Fruit fly (Drosophila melanogaster): ENCODE results near the gene CG15385.
A peak's percentile ranks its signal among the peaks of the same experiment; 100 is the strongest.

The CG15385 gene

dm6 chr2L:2195328-2195727 is 17.0 kb downstream of the CG15385 start:
- TF ChIP-seq psq (optimal IDR thresholded peaks at IDR 0.05) (no peak), EcR (GFP tag; optimal IDR thresholded peaks at IDR 0.05) (no peak)

dm6 chr2L:2194305-2194828 is 18.0 kb downstream of the CG15385 start:
- no peak for TF ChIP-seq usp (GFP tag; optimal IDR thresholded peaks at IDR 0.05)
- TF ChIP-seq CG8478 (optimal IDR thresholded peaks at IDR 0.05) = no peak
- peak in 1 of 2 experiments; percentile 31 for TF ChIP-seq EcR (GFP tag; optimal IDR thresholded peaks at IDR 0.05)
- TF ChIP-seq Dll (optimal IDR thresholded peaks at IDR 0.05) = no peak
- TF ChIP-seq psq (optimal IDR thresholded peaks at IDR 0.05) = no peak
- TF ChIP-seq pan (optimal IDR thresholded peaks at IDR 0.05) = no peak

- TF ChIP-seq CG8478 (optimal IDR thresholded peaks at IDR 0.05) = peak; percentile 50
- no peak for TF ChIP-seq psq (optimal IDR thresholded peaks at IDR 0.05)
- TF ChIP-seq usp (GFP tag; optimal IDR thresholded peaks at IDR 0.05) = no peak
- TF ChIP-seq Dll (optimal IDR thresholded peaks at IDR 0.05) = peak; percentile 38
- TF ChIP-seq pan (optimal IDR thresholded peaks at IDR 0.05) = no peak
- peak; percentile 25 to 69 for TF ChIP-seq EcR (GFP tag; optimal IDR thresholded peaks at IDR 0.05)
Observed at dm6 chr2L:2193357-2193780, 19.0 kb downstream of the CG15385 start.

DNA sequence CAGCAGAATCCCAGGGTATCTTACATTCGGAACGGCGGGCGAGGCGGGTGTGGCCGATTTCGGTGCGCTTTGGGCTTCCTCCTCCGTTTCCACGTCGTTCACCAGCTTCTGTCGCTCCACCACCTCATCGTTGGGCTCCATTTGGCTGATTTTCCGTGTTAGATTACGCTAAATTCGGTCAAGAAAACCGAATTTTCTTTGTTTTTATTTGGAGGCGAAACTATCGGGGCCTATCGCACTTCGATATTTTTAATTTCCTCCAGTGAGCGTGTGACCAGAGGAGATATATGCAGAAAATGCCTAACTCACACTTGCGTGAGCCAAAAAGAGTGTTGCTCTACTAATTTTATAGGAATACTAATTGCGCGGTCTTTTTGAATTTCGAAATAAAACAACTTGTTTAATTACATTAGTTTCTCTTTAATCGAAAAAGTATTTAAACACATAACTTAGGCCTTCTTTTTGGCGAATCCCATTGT is 20.2 kb downstream of the CG15385 start, which contains the start of gene CG10874:
Gene CG10874 (minus strand): TSS at position 264 of the 479 bp plus-strand sequence.
- TF ChIP-seq EcR (GFP tag; optimal IDR thresholded peaks at IDR 0.05) (no peak), pan (optimal IDR thresholded peaks at IDR 0.05) (no peak), psq (optimal IDR thresholded peaks at IDR 0.05) (no peak), CG8478 (optimal IDR thresholded peaks at IDR 0.05) (no peak), Dll (optimal IDR thresholded peaks at IDR 0.05) (no peak), usp (GFP tag; optimal IDR thresholded peaks at IDR 0.05) (no peak)

dm6 chr2L:2191404-2191803 is 21.0 kb downstream of the CG15385 start:
- TF ChIP-seq CG8478 (optimal IDR thresholded peaks at IDR 0.05) (no peak), psq (optimal IDR thresholded peaks at IDR 0.05) (no peak), usp (GFP tag; optimal IDR thresholded peaks at IDR 0.05) (no peak), EcR (GFP tag; optimal IDR thresholded peaks at IDR 0.05) (no peak), pan (optimal IDR thresholded peaks at IDR 0.05) (no peak)

- TF ChIP-seq Dll (optimal IDR thresholded peaks at IDR 0.05) (no peak), psq (optimal IDR thresholded peaks at IDR 0.05) (no peak), CG8478 (optimal IDR thresholded peaks at IDR 0.05) (no peak), pan (optimal IDR thresholded peaks at IDR 0.05) (no peak), EcR (GFP tag; optimal IDR thresholded peaks at IDR 0.05) (no peak), usp (GFP tag; optimal IDR thresholded peaks at IDR 0.05) (no peak)
Observed at dm6 chr2L:2190684-2191083, 21.7 kb downstream of the CG15385 start.

DNA sequence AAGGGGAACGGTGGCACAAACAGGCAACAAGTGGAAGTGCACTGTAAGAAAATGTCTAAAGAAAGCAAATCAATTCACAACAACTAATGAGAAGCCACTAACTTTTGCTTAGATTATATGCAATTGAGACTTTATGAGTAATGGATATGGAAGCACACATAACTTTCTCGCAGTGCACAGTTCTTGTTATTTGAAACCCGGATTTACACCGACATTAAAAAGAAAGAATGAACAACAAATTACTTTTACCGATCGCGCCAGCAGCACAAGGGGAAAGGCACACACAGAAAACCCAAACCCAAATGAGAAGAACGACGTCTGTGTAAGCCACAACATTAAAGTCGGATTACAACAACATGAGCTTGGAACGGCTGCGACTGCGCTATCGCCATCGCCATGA is 23.3 kb downstream of the CG15385 start:
- no peak for TF ChIP-seq CG8478 (optimal IDR thresholded peaks at IDR 0.05)
- no peak for TF ChIP-seq pan (optimal IDR thresholded peaks at IDR 0.05)

- TF ChIP-seq pan (optimal IDR thresholded peaks at IDR 0.05) = no peak
- TF ChIP-seq Dll (optimal IDR thresholded peaks at IDR 0.05) = no peak
- TF ChIP-seq psq (optimal IDR thresholded peaks at IDR 0.05) = no peak
- no peak for TF ChIP-seq CG8478 (optimal IDR thresholded peaks at IDR 0.05)
- no peak for TF ChIP-seq usp (GFP tag; optimal IDR thresholded peaks at IDR 0.05)
- TF ChIP-seq EcR (GFP tag; optimal IDR thresholded peaks at IDR 0.05) = no peak
Observed at dm6 chr2L:2187411-2187810, 25.0 kb downstream of the CG15385 start.

- TF ChIP-seq EcR (GFP tag; optimal IDR thresholded peaks at IDR 0.05) (no peak), psq (optimal IDR thresholded peaks at IDR 0.05) (no peak), pan (optimal IDR thresholded peaks at IDR 0.05) (no peak), Dll (optimal IDR thresholded peaks at IDR 0.05) (no peak), CG8478 (optimal IDR thresholded peaks at IDR 0.05) (no peak), usp (GFP tag; optimal IDR thresholded peaks at IDR 0.05) (no peak)
Observed at dm6 chr2L:2185373-2185772, 27.0 kb downstream of the CG15385 start.

DNA sequence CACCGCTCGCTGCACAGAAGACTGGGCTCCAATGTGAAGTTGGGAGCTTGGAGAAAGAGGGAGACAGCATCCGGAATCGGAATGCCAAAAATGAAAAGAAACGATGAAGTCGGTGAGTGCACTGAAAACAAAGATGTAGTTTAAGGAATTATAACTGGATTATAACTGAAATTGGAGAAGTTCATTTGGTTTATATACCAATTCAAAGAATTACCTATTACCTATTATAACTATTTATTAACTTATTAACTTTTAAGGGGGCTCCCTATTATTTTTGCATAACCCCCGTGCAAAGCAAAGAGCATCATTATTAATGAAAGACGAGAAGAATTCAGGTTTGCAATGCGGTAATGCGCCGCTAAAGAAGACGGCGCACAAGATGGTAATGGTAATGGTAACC is 27.7 kb downstream of the CG15385 start:
- TF ChIP-seq Dll (optimal IDR thresholded peaks at IDR 0.05) = no peak

DNA sequence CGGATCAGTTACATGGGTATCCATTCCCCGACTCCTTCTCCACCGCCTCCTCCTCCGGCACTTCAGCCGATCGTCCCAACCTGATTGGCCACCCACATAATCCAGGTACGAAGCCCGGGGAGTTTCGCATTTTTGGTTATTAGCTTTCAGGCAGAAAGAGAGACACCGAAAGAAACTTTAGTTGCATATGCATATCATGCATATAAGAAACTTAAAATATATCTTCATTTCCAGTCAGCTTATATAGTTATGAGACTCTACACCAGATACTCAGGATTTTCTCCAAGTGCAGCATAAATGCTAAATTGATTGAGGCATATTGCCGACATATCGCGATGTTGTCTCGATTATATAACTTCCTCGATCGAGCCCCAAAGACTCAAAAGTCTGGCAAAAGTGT is 28.2 kb downstream of the CG15385 start:
- no peak for TF ChIP-seq usp (GFP tag; optimal IDR thresholded peaks at IDR 0.05)

DNA sequence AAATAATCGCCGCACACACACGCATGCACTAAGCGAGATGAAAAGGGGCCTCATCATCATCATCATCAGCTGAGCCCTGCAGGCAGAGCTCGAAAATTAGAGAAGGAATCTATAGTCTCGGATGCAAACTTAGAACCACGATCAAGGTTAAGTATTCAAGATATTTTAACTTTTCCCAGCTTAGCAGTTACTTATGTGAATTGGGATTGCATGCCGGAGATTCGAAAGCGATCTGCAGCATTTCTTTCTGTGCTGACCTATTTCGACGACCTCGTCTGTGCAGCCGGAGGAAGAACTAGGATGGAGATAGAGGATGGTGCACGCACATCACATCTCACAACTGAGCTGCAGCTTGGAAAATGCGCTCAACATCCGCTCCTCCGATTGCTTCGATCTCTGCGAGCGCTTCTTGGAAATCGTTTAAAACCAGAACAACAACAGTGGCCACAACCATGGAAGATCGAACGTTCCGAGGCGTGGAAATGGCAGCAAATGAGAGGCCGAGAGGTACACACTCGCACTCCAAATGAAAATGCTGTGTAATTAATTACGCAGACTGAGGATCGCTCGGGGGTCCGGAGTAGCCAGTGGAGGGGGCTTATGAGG is 29.5 kb downstream of the CG15385 start:
- TF ChIP-seq usp (GFP tag; optimal IDR thresholded peaks at IDR 0.05) (no peak), Dll (optimal IDR thresholded peaks at IDR 0.05) (no peak), psq (optimal IDR thresholded peaks at IDR 0.05) (no peak), pan (optimal IDR thresholded peaks at IDR 0.05) (no peak), CG8478 (optimal IDR thresholded peaks at IDR 0.05) (no peak), EcR (GFP tag; optimal IDR thresholded peaks at IDR 0.05) (no peak)

DNA sequence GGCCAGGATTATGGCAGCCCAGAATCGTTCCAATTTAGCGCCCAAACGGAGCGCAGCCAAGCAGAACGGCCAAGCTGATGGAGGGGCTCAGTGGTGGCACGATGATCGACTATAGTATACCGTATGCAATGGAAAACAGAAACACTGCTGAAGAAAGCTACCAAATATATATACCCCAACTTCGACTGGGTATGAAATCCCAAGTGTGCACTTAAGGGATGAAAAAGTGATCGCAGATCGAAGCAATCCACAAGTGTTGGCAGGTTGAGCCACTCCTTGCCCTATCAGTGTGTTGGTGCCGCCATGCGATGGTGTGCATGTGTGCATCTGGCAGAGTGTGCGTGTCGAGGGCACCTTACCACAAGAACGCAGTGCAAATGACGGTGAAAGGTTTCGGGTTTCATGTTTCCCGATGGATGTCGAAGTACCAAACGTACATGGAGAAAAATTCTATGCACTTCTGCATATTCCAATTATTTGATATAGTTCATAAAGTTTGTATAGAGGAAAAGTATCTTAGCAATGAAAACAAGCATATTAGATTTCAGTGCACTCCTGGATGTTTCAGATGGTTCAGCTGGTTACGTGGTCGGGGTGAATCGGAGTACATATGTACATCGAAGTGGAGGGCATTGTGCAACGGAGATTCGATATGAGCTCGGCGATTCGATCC is 30.3 kb downstream of the CG15385 start:
- TF ChIP-seq EcR (GFP tag; optimal IDR thresholded peaks at IDR 0.05) = no peak
- TF ChIP-seq CG8478 (optimal IDR thresholded peaks at IDR 0.05) = no peak
- TF ChIP-seq Dll (optimal IDR thresholded peaks at IDR 0.05) = no peak
- TF ChIP-seq usp (GFP tag; optimal IDR thresholded peaks at IDR 0.05) = no peak
- TF ChIP-seq psq (optimal IDR thresholded peaks at IDR 0.05) = no peak
- peak; percentile 28 for TF ChIP-seq pan (optimal IDR thresholded peaks at IDR 0.05)
